Fruit fly (Drosophila melanogaster) whole organism: ENCODE data around the gene Tpst.

Experiments used
- CG8478 ChIP-seq: fragments of >200 bp; optimal IDR thresholded peaks from 2 replicates; lab custom pipeline; 2018; ENCODE audit warnings: inconsistent platforms
- Dll ChIP-seq: fragments of >200 bp; optimal IDR thresholded peaks from 2 replicates; lab custom pipeline; 2017
- EcR ChIP-seq, 2 experiments: fragments of >200 bp; optimal IDR thresholded peaks; 2 replicates each; lab custom pipeline; 2017; ENCODE audit warnings: missing biosample characterization in 2 of 2, missing genetic modification characterization in 2 of 2, missing genetic modification reagents in 2 of 2
- pan ChIP-seq: fragments of >200 bp; optimal IDR thresholded peaks from 2 replicates; lab custom pipeline; 2017
- psq ChIP-seq: fragments of >200 bp; optimal IDR thresholded peaks from 2 replicates; lab custom pipeline; 2017
- usp ChIP-seq: fragments of >200 bp; optimal IDR thresholded peaks from 2 replicates; lab custom pipeline; 2017; ENCODE audit warnings: missing biosample characterization, missing genetic modification characterization, mixed read lengths

Tpst gene

DNA sequence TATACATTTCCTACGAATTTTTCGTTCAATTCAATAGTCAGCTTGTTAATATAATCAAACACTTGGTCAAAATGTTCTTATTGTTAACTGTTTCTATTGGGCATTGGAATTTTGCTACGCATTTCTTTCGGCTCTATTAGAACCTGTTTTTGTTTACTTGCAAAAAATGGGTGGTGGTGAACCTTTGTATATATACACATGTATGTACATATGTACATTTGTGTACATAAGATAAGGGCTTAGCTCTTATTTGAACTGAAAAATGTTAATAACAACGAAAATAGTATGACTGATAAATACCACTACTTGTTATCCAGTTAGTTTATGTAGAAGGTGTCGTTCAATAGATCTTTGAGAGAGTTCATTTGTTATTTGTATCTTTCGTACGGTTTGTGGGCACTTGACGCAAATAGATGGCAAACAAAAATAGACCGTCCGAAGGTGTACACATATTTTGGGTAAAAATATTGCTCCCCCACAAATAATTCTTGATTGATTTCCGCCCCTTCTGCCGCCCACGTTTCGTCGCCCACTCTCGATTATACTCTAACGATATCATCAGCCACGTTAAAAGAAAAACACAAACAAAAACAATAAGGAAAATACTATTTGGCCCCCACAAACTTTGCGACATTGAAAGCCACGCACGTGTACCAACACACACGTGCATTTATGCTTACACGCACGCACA is 62.4 kb downstream of the Tpst start:
- TF ChIP-seq Dll (lab: Kevin White, UChicago), result no peak
- no peak for TF ChIP-seq CG8478 (lab: Kevin White, UChicago)
- TF ChIP-seq psq, result no peak
- no peak for TF ChIP-seq EcR (GFP tag; optimal IDR thresholded peaks at IDR 0.05; lab: Kevin White, UChicago)
- no peak for TF ChIP-seq pan (lab: Kevin White, UChicago)
- TF ChIP-seq usp, result no peak

DNA sequence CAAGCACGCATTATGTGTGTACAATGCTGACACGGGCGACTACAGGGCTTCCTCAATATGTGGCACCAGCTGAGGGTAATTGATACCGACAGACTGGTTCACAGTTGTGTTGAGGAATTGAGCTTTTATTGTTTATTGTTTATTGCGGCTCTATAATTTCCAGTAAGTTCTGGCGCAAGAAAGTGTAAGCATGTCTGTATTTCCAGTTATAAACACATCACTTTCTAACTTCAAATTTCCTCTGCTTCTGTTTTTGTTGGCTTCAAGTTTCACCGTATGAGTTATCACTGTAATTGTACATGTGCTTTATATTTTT is 62.9 kb downstream of the Tpst start:
- TF ChIP-seq Dll (lab: Kevin White, UChicago) (no peak), usp (no peak), pan (lab: Kevin White, UChicago) (no peak), psq (no peak), CG8478 (lab: Kevin White, UChicago) (no peak), EcR (GFP tag; optimal IDR thresholded peaks at IDR 0.05; lab: Kevin White, UChicago) (no peak)

DNA sequence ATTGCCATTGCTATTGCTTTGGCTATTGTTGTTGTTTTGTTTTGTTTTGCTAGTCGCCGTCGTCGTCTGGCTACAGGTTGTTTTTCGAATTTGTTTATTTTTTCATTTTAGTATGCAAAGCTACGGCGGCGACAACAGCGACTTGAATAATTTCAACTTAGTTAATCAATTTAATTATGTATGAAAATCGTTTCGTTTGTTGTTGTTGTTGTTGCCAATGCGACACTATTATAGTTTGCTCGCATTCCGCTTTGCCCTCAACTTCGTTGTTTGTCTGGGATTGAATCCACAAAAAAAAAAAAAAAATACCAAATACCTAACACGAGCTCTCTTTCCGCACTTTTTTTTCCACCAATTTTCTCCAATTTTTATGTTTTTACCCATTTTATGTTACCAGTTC is 64.2 kb downstream of the Tpst start:
- TF ChIP-seq CG8478 (lab: Kevin White, UChicago) (no peak), psq (no peak), EcR (GFP tag; optimal IDR thresholded peaks at IDR 0.05; lab: Kevin White, UChicago) (no peak), usp (no peak), Dll (lab: Kevin White, UChicago) (no peak), pan (lab: Kevin White, UChicago) (no peak)

DNA sequence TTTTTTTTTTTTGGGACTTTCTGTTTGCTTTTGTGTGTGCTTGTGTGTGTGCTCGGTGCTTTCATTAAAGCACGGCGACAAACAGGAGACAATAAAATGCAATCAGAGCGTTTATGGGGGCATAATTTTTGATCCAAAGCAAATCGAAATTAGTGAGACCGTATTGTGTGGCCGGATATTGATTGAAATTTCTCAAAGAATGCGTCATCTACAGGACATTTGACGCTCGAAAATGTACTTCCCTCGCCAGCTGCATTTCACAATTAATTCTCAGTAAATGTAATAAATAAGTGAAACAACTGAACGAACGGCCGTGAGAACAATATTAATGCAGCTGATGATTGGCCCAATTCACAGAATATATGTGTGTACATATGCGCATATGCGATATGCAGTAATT is 65.8 kb downstream of the Tpst start:
- TF ChIP-seq EcR (GFP tag; optimal IDR thresholded peaks at IDR 0.05; lab: Kevin White, UChicago) (no peak), pan (lab: Kevin White, UChicago) (no peak), CG8478 (lab: Kevin White, UChicago) (no peak), usp (no peak), Dll (lab: Kevin White, UChicago) (no peak), psq (no peak)

DNA sequence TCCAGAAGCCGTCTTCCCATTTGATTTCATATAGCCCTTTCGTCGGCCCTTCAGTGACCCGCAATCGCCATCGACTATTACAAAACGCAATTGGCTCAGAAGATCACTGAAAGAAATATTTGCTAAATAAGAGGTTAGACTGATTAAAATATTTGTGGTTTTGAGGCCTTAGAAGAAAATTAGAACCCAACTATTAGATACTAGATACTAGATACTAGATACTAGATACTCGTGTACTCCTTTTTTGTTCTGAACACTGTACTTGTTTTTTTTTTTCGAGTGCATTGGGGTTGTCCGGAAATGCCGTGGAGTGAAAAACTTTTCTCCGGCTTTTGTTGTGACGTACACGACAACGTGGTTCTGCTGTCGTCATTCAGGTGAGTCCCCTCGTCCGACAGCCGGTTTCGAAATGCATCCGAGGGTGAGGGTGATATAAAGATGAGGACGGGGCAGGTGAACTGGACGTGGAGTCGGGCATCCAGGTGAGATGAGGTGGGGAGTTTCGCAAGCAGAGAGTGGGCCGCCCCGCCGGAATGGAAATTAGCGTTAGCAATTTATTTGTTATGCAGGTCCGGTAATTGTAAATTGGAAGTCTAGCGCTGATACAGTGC is 66.8 kb downstream of the Tpst start:
- TF ChIP-seq CG8478 (lab: Kevin White, UChicago) (no peak), usp (no peak), EcR (GFP tag; optimal IDR thresholded peaks at IDR 0.05; lab: Kevin White, UChicago) (no peak), psq (no peak), Dll (lab: Kevin White, UChicago) (no peak)

DNA sequence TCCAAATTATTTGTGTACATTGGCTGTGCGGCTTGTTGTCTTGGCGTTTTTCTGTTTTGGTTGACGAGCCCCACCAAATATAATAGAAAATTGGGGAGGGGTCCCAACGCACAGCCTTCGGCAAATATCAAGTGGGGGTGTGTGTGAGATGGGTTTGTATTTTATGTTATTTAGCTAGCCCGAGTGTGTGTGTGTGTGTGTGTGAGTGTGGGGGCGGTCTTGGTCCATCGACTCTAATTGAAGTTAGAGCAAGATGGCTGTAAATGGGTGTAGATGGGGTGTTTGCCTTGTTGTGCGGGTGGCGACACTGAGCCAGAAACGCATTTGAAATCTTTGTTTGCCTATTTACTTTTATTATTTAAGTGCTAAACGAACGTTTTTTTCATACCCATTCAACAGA is 69.0 kb downstream of the Tpst start:
- TF ChIP-seq usp (no peak), psq (no peak), pan (lab: Kevin White, UChicago) (no peak)

DNA sequence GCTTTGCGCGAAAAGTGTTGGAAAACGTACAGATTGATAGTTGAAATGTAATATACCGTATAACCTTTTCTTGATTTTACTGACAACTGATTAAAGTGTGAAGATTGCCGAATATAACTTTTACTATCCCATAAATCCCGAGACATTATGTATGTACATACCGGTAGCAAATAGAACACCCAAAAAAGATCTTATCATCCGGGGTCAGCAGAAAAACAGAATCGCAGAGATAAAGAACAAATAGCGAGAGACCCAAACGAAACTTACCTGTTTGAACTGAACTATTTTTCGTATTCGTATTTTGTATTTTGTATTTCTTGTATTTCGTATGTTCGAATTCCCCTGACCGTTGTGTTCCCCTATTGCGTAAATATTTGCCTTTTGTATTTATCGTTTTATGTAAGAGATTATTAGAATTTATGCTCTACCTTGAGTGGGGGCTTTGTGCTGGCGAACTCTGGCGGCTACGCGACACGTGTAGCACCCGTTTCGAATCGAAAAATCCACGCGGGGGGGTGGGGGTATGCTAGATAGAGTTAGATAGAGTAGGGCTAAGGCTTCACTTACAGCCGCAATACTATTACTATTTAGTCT is 69.8 kb downstream of the Tpst start:
- no peak for TF ChIP-seq CG8478 (lab: Kevin White, UChicago)
- no peak for TF ChIP-seq psq
- TF ChIP-seq usp, result no peak
- TF ChIP-seq Dll (lab: Kevin White, UChicago), result no peak
- TF ChIP-seq pan (lab: Kevin White, UChicago), result no peak
- TF ChIP-seq EcR (GFP tag; optimal IDR thresholded peaks at IDR 0.05; lab: Kevin White, UChicago), result no peak

DNA sequence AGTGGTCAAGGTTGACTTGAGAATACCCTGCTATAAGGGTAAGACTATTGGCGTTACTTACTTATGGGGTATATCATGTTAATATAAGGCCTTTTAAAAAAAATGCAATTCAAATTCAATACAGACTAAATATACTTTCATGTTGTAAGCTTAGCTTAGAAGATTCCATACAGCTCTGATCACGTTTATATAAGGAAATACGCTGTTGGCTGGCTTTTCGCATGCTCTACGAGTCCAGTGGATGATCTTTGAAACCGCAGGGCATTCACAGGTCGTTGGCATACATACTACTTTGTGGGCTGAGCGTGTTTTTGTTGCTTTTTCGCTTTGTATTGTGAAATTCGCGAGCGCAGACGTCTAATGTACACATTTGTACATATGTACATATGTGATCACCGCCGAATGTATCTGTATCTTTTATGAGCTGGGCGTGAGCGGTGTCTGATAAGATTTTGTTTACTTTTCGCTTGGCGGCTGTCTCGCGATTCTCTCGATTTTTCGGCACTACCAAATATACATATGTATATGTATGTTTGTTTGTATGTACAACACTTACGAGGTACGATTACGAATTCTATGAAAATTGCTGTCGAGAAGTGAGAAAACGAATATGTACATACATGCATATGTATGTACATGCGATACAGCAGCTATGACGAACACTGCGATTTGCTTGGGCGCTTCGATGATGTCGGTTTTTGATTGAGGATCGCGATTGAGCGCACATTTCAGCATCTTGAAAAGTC is 70.8 kb downstream of the Tpst start:
- TF ChIP-seq Dll (lab: Kevin White, UChicago), result no peak
- TF ChIP-seq pan (lab: Kevin White, UChicago), result no peak
- TF ChIP-seq psq, result no peak
- no peak for TF ChIP-seq EcR (GFP tag; optimal IDR thresholded peaks at IDR 0.05; lab: Kevin White, UChicago)
- no peak for TF ChIP-seq CG8478 (lab: Kevin White, UChicago)

DNA sequence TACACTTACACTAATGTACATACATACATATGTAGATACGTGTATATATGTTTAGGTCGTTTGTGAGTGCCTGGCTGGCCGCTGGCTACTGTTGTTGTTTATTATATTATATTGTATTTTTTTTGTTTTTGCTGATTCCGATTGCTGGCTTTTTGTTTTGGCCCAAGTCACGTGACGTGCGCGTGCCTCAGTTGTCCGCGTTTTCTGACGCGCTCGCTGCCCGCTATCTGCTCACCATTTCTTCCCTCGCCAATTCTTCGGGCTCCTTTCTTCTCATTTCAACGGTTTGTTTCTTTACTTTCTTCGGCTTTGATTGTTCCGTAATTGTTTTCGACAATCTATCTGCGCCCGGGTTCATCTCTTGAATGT is 71.4 kb downstream of the Tpst start:
- no peak for TF ChIP-seq EcR (GFP tag; optimal IDR thresholded peaks at IDR 0.05; lab: Kevin White, UChicago)
- TF ChIP-seq CG8478 (lab: Kevin White, UChicago), result no peak

DNA sequence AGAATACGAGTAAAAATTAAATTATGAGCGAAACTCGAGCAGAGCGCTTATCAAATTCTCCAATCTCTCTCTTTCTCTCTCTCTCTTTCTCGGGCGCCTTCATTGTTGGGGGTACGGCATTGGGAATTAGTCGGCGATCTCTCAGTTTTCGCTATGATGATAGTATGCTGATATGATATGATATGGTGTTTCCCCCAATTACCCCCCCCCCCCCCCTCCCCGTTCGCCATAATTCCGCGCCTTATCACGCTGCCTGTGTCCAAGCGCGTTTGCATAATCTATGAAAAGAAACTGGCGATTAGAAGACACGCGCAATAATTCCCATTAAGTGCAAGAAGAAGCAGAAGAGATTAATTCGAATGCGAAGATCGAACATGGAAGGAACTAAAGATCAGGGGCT is 73.2 kb downstream of the Tpst start:
- TF ChIP-seq psq (no peak), EcR (GFP tag; optimal IDR thresholded peaks at IDR 0.05; lab: Kevin White, UChicago) (no peak), usp (no peak), CG8478 (lab: Kevin White, UChicago) (no peak), pan (lab: Kevin White, UChicago) (no peak), Dll (lab: Kevin White, UChicago) (no peak)

DNA sequence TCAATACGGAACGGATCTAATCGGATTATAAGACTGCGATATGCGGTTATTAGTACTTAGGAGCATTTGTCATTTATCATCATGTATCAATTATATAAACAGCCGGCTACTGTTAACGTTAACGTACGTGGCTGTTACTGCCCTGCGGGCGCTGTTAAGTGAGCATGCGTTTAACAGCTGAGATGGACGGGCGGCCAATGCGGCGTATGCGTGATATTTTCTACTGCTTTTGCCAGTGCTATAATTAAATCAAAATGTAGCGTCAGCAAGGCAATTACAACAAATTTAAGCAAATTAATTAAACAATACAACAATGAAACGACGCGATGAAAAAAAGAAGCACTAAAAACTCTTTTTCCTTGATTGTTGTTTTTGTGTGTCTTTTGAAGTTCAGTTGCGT is 74.0 kb downstream of the Tpst start:
- TF ChIP-seq Dll (lab: Kevin White, UChicago), result no peak
- TF ChIP-seq usp, result no peak
- no peak for TF ChIP-seq pan (lab: Kevin White, UChicago)
- no peak for TF ChIP-seq CG8478 (lab: Kevin White, UChicago)
- TF ChIP-seq psq, result no peak
- no peak for TF ChIP-seq EcR (GFP tag; optimal IDR thresholded peaks at IDR 0.05; lab: Kevin White, UChicago)

DNA sequence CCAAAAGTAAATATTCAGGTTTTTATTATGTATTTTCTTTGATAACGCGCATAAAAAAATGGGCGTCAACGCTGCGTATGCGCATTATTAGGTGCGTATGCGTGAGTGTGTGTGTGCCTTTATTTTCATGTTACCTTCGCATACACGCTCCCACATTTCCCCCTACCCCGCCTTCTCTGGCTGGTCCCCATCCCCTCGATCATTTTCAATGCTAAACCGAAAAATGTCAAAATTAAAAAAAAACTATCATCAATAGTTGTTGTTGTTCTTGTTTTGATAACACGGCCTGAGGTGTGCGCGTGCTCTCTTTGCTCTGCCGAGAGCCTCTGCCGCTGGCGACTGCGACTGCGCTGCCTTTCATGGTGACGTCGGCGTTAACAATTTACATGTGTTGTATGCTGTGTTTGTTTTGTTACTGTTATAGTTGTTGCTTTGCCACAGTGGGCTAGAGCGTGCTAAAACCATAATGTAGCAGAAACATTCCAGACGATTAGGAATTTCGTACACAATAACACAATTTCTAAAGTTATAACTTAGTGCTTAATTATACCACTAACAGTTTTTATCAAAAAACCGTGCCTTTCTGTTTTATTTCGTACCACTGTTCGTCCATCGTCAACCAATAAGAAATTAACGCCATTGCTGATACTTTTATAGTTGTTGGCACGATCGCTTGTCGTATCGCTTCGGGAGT is 76.5 kb downstream of the Tpst start:
- no peak for TF ChIP-seq EcR (GFP tag; optimal IDR thresholded peaks at IDR 0.05; lab: Kevin White, UChicago)
